Worm (Caenorhabditis elegans): Measurements from ENCODE around the gene C50B8.6.

C50B8.6 gene

ce11 chrV:13593083-13593482 is 14.3 kb downstream of the C50B8.6 start, which contains the start of gene F53F4.4:
F53F4.4 (plus strand) TSS chrV:13593383.
- TF ChIP-seq efl-1 (optimal IDR thresholded peaks at IDR 0.05), result no peak
- peak in 1 of 2 experiments; percentile 67 for TF ChIP-seq efl-1 (GFP tag; optimal IDR thresholded peaks at IDR 0.05 in 1 of 2)
- TF ChIP-seq sptf-1 (tag; optimal IDR thresholded peaks at IDR 0.05), result no peak
- TF ChIP-seq blmp-1 (tag; optimal IDR thresholded peaks at IDR 0.05), result peak; percentile 59

DNA sequence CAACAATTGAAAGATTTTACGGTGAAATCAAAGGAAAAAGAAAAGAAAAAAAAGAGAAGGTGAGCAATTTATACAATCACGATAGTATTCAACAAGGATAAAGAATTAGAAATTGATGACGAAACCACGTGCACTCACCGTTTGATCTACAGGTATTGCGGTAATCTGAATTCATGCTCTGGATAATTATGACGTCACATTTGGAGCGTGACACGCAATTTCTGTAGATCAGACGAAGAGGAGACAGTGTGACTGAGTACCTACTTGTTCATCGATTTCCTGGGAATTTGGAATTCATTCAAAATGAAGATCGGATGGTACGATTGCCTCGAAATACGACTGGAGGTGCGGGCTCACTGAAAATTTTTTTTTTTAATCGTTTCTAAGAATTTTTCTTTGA is 19.6 kb downstream of the C50B8.6 start:
- TF ChIP-seq elt-3 (tag; optimal IDR thresholded peaks at IDR 0.05) (no peak), Y116A8C.19 (tag; optimal IDR thresholded peaks at IDR 0.05; ENCODE audit: borderline replicate concordance) (no peak), fkh-8 (tag; optimal IDR thresholded peaks at IDR 0.05) (no peak), nhr-237 (tag; optimal IDR thresholded peaks at IDR 0.05) (no peak), irx-1 (tag; optimal IDR thresholded peaks at IDR 0.05) (no peak), snu-23 (GFP tag; optimal IDR thresholded peaks at IDR 0.05) (no peak), ces-1 (GFP tag; optimal IDR thresholded peaks at IDR 0.05) (no peak), lin-15B (tag; optimal IDR thresholded peaks at IDR 0.05) (no peak), fkh-10 (GFP tag; optimal IDR thresholded peaks at IDR 0.05) (no peak), ceh-88 (GFP tag; IDR thresholded peaks at IDR 0.05) (no peak), C04F5.9 (tag; optimal IDR thresholded peaks at IDR 0.05) (no peak), sptf-1 (tag; optimal IDR thresholded peaks at IDR 0.05) (no peak), rnt-1 (tag; optimal IDR thresholded peaks at IDR 0.05) (no peak), nhr-28 (tag; optimal IDR thresholded peaks at IDR 0.05) (no peak), mab-9 (GFP tag; IDR thresholded peaks at IDR 0.05) (no peak), lin-39 (tag; optimal IDR thresholded peaks at IDR 0.05) (no peak), jun-1 (tag; optimal IDR thresholded peaks at IDR 0.05) (no peak), sup-37 (GFP tag; optimal IDR thresholded peaks at IDR 0.05) (no peak), dpl-1 (GFP tag; optimal IDR thresholded peaks at IDR 0.05) (no peak)

- TF ChIP-seq blmp-1 (tag; optimal IDR thresholded peaks at IDR 0.05), result peak; percentile 10
- TF ChIP-seq ceh-82 (tag; optimal IDR thresholded peaks at IDR 0.05), result no peak
- no peak for TF ChIP-seq elt-2 (tag; optimal IDR thresholded peaks at IDR 0.05)
- TF ChIP-seq ama-1 (optimal IDR thresholded peaks at IDR 0.05), result no peak
- no peak for TF ChIP-seq nhr-20 (tag; optimal IDR thresholded peaks at IDR 0.05)
- no peak for TF ChIP-seq C04F5.9 (tag; optimal IDR thresholded peaks at IDR 0.05)
- no peak for TF ChIP-seq tlp-1 (tag; optimal IDR thresholded peaks at IDR 0.05)
- no peak for TF ChIP-seq unc-98 (GFP tag; IDR thresholded peaks at IDR 0.05)
- TF ChIP-seq efl-1 (optimal IDR thresholded peaks at IDR 0.05), result no peak
- TF ChIP-seq efl-1 (GFP tag; optimal IDR thresholded peaks at IDR 0.05 in 1 of 2), result peak in 1 of 2 experiments; percentile 53
These were observed 22.1 kb downstream of the C50B8.6 start, which contains the start of gene rdy-2 for ce11 chrV:13600882-13601281. rdy-2 (minus strand) TSS chrV:13600982.

DNA sequence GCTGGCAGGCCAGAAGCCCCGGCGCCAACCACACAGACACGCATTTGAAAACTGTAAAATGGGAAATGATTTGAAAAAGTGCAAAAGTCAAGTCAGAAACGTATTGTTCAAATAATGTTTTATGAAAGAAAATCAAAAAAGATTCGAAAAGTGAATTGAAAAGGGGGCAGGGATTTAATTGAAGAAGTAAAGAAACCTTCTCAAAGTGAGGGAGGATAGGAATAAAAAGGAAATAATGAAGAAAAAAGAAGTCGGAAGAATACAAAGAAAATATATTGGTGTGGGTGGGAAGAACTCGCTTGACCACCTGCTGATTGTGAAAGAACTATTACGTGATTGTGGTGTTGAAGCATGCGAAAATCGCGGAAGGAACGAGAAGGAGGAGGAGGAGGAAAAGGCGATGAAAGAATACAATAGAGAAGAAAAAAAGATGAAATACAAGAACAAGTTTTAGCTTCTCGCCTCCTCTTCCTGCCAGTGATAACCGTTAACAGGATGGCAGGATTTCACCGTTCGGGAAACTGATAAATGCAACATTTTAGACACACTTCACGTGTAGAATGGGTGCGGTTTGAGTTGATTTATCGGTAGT is 28.0 kb downstream of the C50B8.6 start, which contains the start of gene fmo-4:
fmo-4 (minus strand) TSS at position 51 of the 592 bp plus-strand sequence.
- TF ChIP-seq blmp-1 (tag; optimal IDR thresholded peaks at IDR 0.05) (peak; percentile 23), hlh-17 (GFP tag; optimal IDR thresholded peaks at IDR 0.05; ENCODE audit: borderline replicate concordance) (no peak)

ce11 chrV:13608486-13608885 is 29.7 kb downstream of the C50B8.6 start:
- TF ChIP-seq Y116A8C.19 (tag; optimal IDR thresholded peaks at IDR 0.05; ENCODE audit: borderline replicate concordance) (no peak), aha-1 (tag; optimal IDR thresholded peaks at IDR 0.05) (no peak), ceh-8 (GFP tag; optimal IDR thresholded peaks at IDR 0.05) (no peak), vab-15 (tag; optimal IDR thresholded peaks at IDR 0.05) (peak; percentile 45), tbx-2 (tag; optimal IDR thresholded peaks at IDR 0.05) (peak; percentile 33), blmp-1 (tag; optimal IDR thresholded peaks at IDR 0.05) (peak; percentile 81), nhr-20 (tag; optimal IDR thresholded peaks at IDR 0.05) (peak; percentile 62), nhr-71 (tag; optimal IDR thresholded peaks at IDR 0.05) (peak; percentile 44), elt-3 (tag; optimal IDR thresholded peaks at IDR 0.05) (peak in 2 of 6 experiments; percentile 35 to 82), snu-23 (GFP tag; optimal IDR thresholded peaks at IDR 0.05) (peak; percentile 46), mep-1 (tag; optimal IDR thresholded peaks at IDR 0.05) (no peak), nhr-19 (GFP tag; conservative IDR thresholded peaks at IDR 0.05) (peak; percentile 20; the same call in 1 of the 2 replicates), nhr-28 (tag; optimal IDR thresholded peaks at IDR 0.05) (no peak), lir-3 (tag; optimal IDR thresholded peaks at IDR 0.05; ENCODE audit: poor library complexity) (no peak), lin-35 (GFP tag; optimal IDR thresholded peaks at IDR 0.05) (peak in 1 of 2 experiments; percentile 42), nhr-76 (tag; optimal IDR thresholded peaks at IDR 0.05) (no peak), nhr-85 (tag) (peak; percentile 92), ceh-90 (tag; optimal IDR thresholded peaks at IDR 0.05) (no peak), nhr-90 (tag; optimal IDR thresholded peaks at IDR 0.05; ENCODE audit: poor library complexity) (peak; percentile 15)

Data from whole organism, L1 larva.